Worm (Caenorhabditis elegans): Measurements from ENCODE around the gene grd-16.

ce11 chrIV:2463311-2463710 lies 13.2 kb upstream of the grd-16 start, which contains the start of gene cdh-10:
- TF ChIP-seq tbx-11 (GFP tag; IDR thresholded peaks at IDR 0.05) (no peak), ama-1 (optimal IDR thresholded peaks at IDR 0.05) (no peak), hnd-1 (tag; optimal IDR thresholded peaks at IDR 0.05) (no peak), hmg-4 (GFP tag; optimal IDR thresholded peaks at IDR 0.05) (no peak), tbx-37 (GFP tag; conservative IDR thresholded peaks at IDR 0.05) (no peak), B0310.2 (tag; optimal IDR thresholded peaks at IDR 0.05) (no peak), tra-4 (tag; optimal IDR thresholded peaks at IDR 0.05) (no peak), aly-1 (tag; optimal IDR thresholded peaks at IDR 0.05) (no peak), flt-1 (GFP tag; IDR thresholded peaks at IDR 0.05) (no peak), sea-1 (GFP tag; conservative IDR thresholded peaks at IDR 0.05) (no peak)

All from whole organism, early embryonic.